Worm (Caenorhabditis elegans) whole organism, L3 larva: Measurements from ENCODE around the gene C29F9.2.

Experiments
- ZK546.5 ChIP-seq: sonication (generic microtip); optimal IDR thresholded peaks from 2 replicates; lab custom pipeline; 2017; ENCODE audit warnings: missing biosample characterization, missing genetic modification characterization
- ama-1 ChIP-seq: fragments of 150-350 bp; optimal IDR thresholded peaks from 2 replicates; lab custom pipeline; 2018
- ceh-9 ChIP-seq: sonication (generic microtip); optimal IDR thresholded peaks from 2 replicates; lab custom pipeline; 2018; ENCODE audit warnings: missing biosample characterization, missing genetic modification characterization
- daf-12 ChIP-seq: fragments of 150-350 bp; optimal IDR thresholded peaks from 2 replicates; lab custom pipeline; 2014; ENCODE audit warnings: missing biosample characterization, missing genetic modification reagents, missing genetic modification characterization
- egl-27 ChIP-seq: sonication (generic microtip); optimal IDR thresholded peaks from 4 replicates; lab custom pipeline; 2017; ENCODE audit warnings: missing biosample characterization, missing genetic modification reagents, missing genetic modification characterization
- egl-5 ChIP-seq: fragments of 150-350 bp; optimal IDR thresholded peaks from 2 replicates; lab custom pipeline; 2017; ENCODE audit warnings: missing biosample characterization, missing genetic modification reagents, missing genetic modification characterization, inconsistent platforms
- elt-1 ChIP-seq: fragments of 150-350 bp; optimal IDR thresholded peaks from 2 replicates; lab custom pipeline; 2014; ENCODE audit warnings: missing biosample characterization, missing genetic modification characterization
- elt-3 ChIP-seq, 3 experiments: fragments of 150-350 bp in 1 of 3; sonication (generic microtip) in 2 of 3; optimal IDR thresholded peaks; 2 replicates in 2 of 3; 4 replicates in 1 of 3; lab custom pipeline; 2014 to 2017; ENCODE audit warnings: missing biosample characterization in 3 of 3, missing genetic modification characterization in 3 of 3
- eor-1 ChIP-seq, 2 experiments: fragments of 150-350 bp; optimal IDR thresholded peaks; 2 replicates each; lab custom pipeline; 2014 to 2018; ENCODE audit warnings: missing biosample characterization in 2 of 2, missing genetic modification characterization in 2 of 2
- fkh-10 ChIP-seq: sonication (generic microtip); optimal IDR thresholded peaks from 2 replicates; lab custom pipeline; 2017; ENCODE audit warnings: missing biosample characterization, missing genetic modification reagents, missing genetic modification characterization
- fkh-2 ChIP-seq: fragments of 150-350 bp; optimal IDR thresholded peaks from 2 replicates; lab custom pipeline; 2014; ENCODE audit warnings: missing biosample characterization, missing genetic modification reagents, missing genetic modification characterization
- jun-1 ChIP-seq: fragments of 150-350 bp; optimal IDR thresholded peaks from 2 replicates; lab custom pipeline; 2014; ENCODE audit warnings: missing biosample characterization, missing genetic modification reagents, missing genetic modification characterization
- lin-15B ChIP-seq: fragments of 150-350 bp; optimal IDR thresholded peaks from 2 replicates; lab custom pipeline; 2014; ENCODE audit warnings: missing biosample characterization, missing genetic modification characterization
- lin-39 ChIP-seq: fragments of 150-350 bp; optimal IDR thresholded peaks from 2 replicates; lab custom pipeline; 2018; ENCODE audit warnings: missing biosample characterization, missing genetic modification reagents, missing genetic modification characterization
- lsy-12 ChIP-seq: sonication (generic microtip); optimal IDR thresholded peaks from 2 replicates; lab custom pipeline; 2016; ENCODE audit warnings: mild to moderate bottlenecking, missing genetic modification characterization, missing compliant biosample characterization
- mml-1 ChIP-seq: fragments of 150-350 bp; sonication (generic microtip); optimal IDR thresholded peaks from 3 replicates; lab custom pipeline; 2014; ENCODE audit warnings: missing biosample characterization, missing genetic modification characterization
- nfya-1 ChIP-seq: sonication (generic microtip); optimal IDR thresholded peaks from 2 replicates; lab custom pipeline; 2017; ENCODE audit warnings: missing genetic modification characterization, mild to moderate bottlenecking, missing compliant biosample characterization, antibody characterized with exemption, moderate library complexity; ENCODE audit not compliant: insufficient read depth
- nhr-12 ChIP-seq: fragments of 150-350 bp; optimal IDR thresholded peaks from 2 replicates; lab custom pipeline; 2014; ENCODE audit warnings: missing biosample characterization, missing genetic modification characterization
- nhr-23 ChIP-seq: fragments of 150-350 bp; optimal IDR thresholded peaks from 2 replicates; lab custom pipeline; 2014; ENCODE audit warnings: missing biosample characterization, missing genetic modification reagents, missing genetic modification characterization
- nhr-237 ChIP-seq: fragments of 150-350 bp; optimal IDR thresholded peaks from 2 replicates; lab custom pipeline; 2014; ENCODE audit warnings: missing biosample characterization, missing genetic modification characterization
- nhr-25 ChIP-seq: sonication (generic microtip); optimal IDR thresholded peaks from 2 replicates; lab custom pipeline; 2017; ENCODE audit warnings: missing biosample characterization, missing genetic modification characterization
- nhr-28 ChIP-seq: fragments of 150-350 bp; optimal IDR thresholded peaks from 2 replicates; lab custom pipeline; 2014; ENCODE audit warnings: missing biosample characterization, missing genetic modification characterization
- nhr-43 ChIP-seq: sonication (generic microtip); optimal IDR thresholded peaks from 2 replicates; lab custom pipeline; 2016; ENCODE audit warnings: mild to moderate bottlenecking, missing genetic modification characterization, missing compliant biosample characterization; ENCODE audit not compliant: poor library complexity, severe bottlenecking
- nhr-67 ChIP-seq: fragments of 150-350 bp; optimal IDR thresholded peaks from 2 replicates; lab custom pipeline; 2014; ENCODE audit warnings: missing biosample characterization, missing genetic modification characterization
- nhr-76 ChIP-seq: fragments of 150-350 bp; sonication (generic microtip); optimal IDR thresholded peaks from 5 replicates; lab custom pipeline; 2014; ENCODE audit warnings: missing biosample characterization, missing genetic modification characterization
- nhr-77 ChIP-seq: fragments of 150-350 bp; optimal IDR thresholded peaks from 2 replicates; lab custom pipeline; 2014; ENCODE audit warnings: missing biosample characterization, missing genetic modification characterization
- pha-4 ChIP-seq: fragments of 150-350 bp; optimal IDR thresholded peaks from 2 replicates; lab custom pipeline; 2014; ENCODE audit warnings: missing biosample characterization, missing genetic modification reagents, missing genetic modification characterization
- pqm-1 ChIP-seq: fragments of 150-350 bp; optimal IDR thresholded peaks from 2 replicates; lab custom pipeline; 2017; ENCODE audit warnings: missing biosample characterization, missing genetic modification characterization, inconsistent platforms
- sea-2 ChIP-seq: fragments of 150-350 bp; sonication (generic microtip); optimal IDR thresholded peaks from 4 replicates; lab custom pipeline; 2014; ENCODE audit warnings: missing biosample characterization, missing genetic modification reagents, missing genetic modification characterization
- skn-1 ChIP-seq: fragments of 150-350 bp; optimal IDR thresholded peaks from 2 replicates; lab custom pipeline; 2014; ENCODE audit warnings: missing biosample characterization, missing genetic modification characterization
- snpc-4 ChIP-seq: fragments of 150-350 bp; optimal IDR thresholded peaks from 2 replicates; lab custom pipeline; 2014; ENCODE audit warnings: missing biosample characterization, missing genetic modification characterization
- tbx-2 ChIP-seq: sonication (generic microtip); optimal IDR thresholded peaks from 2 replicates; lab custom pipeline; 2016; ENCODE audit warnings: mild to moderate bottlenecking, missing genetic modification characterization, missing compliant biosample characterization
- unc-39 ChIP-seq: sonication (generic microtip); optimal IDR thresholded peaks from 4 replicates; lab custom pipeline; 2017; ENCODE audit warnings: missing biosample characterization, missing genetic modification characterization
- zag-1 ChIP-seq: fragments of 150-350 bp; optimal IDR thresholded peaks from 2 replicates; lab custom pipeline; 2014; ENCODE audit warnings: missing biosample characterization, missing genetic modification characterization
- ztf-11 ChIP-seq: fragments of 150-350 bp; optimal IDR thresholded peaks from 2 replicates; lab custom pipeline; 2014; ENCODE audit warnings: missing biosample characterization, missing genetic modification characterization
- ztf-4 ChIP-seq: fragments of 150-350 bp; optimal IDR thresholded peaks from 2 replicates; lab custom pipeline; 2014; ENCODE audit warnings: missing biosample characterization, missing genetic modification characterization

C29F9.2 gene

ce11 chrIII:173501-173900 is 42.8 kb downstream of the C29F9.2 start, which contains the start of gene F40G9.19:
Gene F40G9.19, plus strand, starts transcription at chrIII:173801.
- TF ChIP-seq egl-5 (tag; lab: Kevin White, UChicago) (no peak), nhr-25 (tag; lab: Kevin White, UChicago) (no peak), fkh-10 (GFP tag; lab: Kevin White, UChicago) (no peak), elt-3 (tag; optimal IDR thresholded peaks at IDR 0.05; lab: Kevin White, UChicago) (no peak), nhr-67 (tag; lab: Kevin White, UChicago) (no peak), egl-27 (tag; lab: Kevin White, UChicago) (no peak), lsy-12 (tag; lab: Kevin White, UChicago) (no peak), ztf-4 (tag; lab: Kevin White, UChicago) (no peak), daf-12 (tag; lab: Kevin White, UChicago) (no peak), nhr-77 (no peak), snpc-4 (tag; lab: Kevin White, UChicago) (no peak), tbx-2 (tag; lab: Kevin White, UChicago) (no peak), nhr-12 (tag; lab: Kevin White, UChicago) (no peak), ZK546.5 (no peak)

- no peak for TF ChIP-seq lsy-12 (tag; lab: Kevin White, UChicago)
Measured at ce11 chrIII:175733-176132, 45.0 kb downstream of the C29F9.2 start, which contains the start of gene clec-148. Gene clec-148, minus strand, starts transcription at chrIII:175833.

ce11 chrIII:177715-178114 is 47.0 kb downstream of the C29F9.2 start, which contains the start of gene F40G9.14:
Gene F40G9.14, minus strand, starts transcription at chrIII:177815.
- no peak for TF ChIP-seq nhr-23 (tag; lab: Kevin White, UChicago)

ce11 chrIII:178126-178525 is 47.4 kb downstream of the C29F9.2 start:
- TF ChIP-seq nhr-28 (no peak), ama-1 (lab: Kevin White, UChicago) (no peak), nhr-12 (tag; lab: Kevin White, UChicago) (no peak), pqm-1 (tag; lab: Kevin White, UChicago) (no peak), nhr-77 (no peak)

ce11 chrIII:179123-179592 is 48.4 kb downstream of the C29F9.2 start, which contains the start of gene F40G9.6:
Gene F40G9.6, plus strand, starts transcription at chrIII:179542.
- no peak for TF ChIP-seq lin-39 (tag; lab: Kevin White, UChicago)
- no peak for TF ChIP-seq nfya-1 (tag; lab: Kevin White, UChicago)
- TF ChIP-seq pha-4 = no peak
- TF ChIP-seq nhr-77 = no peak
- TF ChIP-seq snpc-4 (tag; lab: Kevin White, UChicago) = no peak
- no peak for TF ChIP-seq nhr-67 (tag; lab: Kevin White, UChicago)
- no peak for TF ChIP-seq nhr-237 (tag; lab: Kevin White, UChicago)
- no peak for TF ChIP-seq zag-1 (tag; lab: Kevin White, UChicago)
- TF ChIP-seq egl-27 (tag; lab: Kevin White, UChicago) = no peak
- no peak for TF ChIP-seq mml-1 (tag; lab: Kevin White, UChicago)
- no peak for TF ChIP-seq ztf-4 (tag; lab: Kevin White, UChicago)
- no peak for TF ChIP-seq ceh-9 (tag; lab: Kevin White, UChicago)
- TF ChIP-seq sea-2 = no peak

ce11 chrIII:180963-181362 is 50.2 kb downstream of the C29F9.2 start, which contains the start of gene F40G9.5:
Gene F40G9.5, plus strand, starts transcription at chrIII:181263.
- no peak for TF ChIP-seq pha-4
- TF ChIP-seq ztf-4 (tag; lab: Kevin White, UChicago) = no peak
- TF ChIP-seq nhr-43 (tag; lab: Kevin White, UChicago) = no peak
- TF ChIP-seq elt-1 (tag; lab: Kevin White, UChicago) = no peak
- no peak for TF ChIP-seq unc-39 (tag; lab: Kevin White, UChicago)
- no peak for TF ChIP-seq ztf-11 (tag; lab: Kevin White, UChicago)
- TF ChIP-seq eor-1 (tag; optimal IDR thresholded peaks at IDR 0.05; lab: Kevin White, UChicago) = no peak
- TF ChIP-seq nfya-1 (tag; lab: Kevin White, UChicago) = no peak
- no peak for TF ChIP-seq nhr-23 (tag; lab: Kevin White, UChicago)
- TF ChIP-seq ZK546.5 = no peak
- no peak for TF ChIP-seq skn-1 (tag; lab: Kevin White, UChicago)
- TF ChIP-seq sea-2 = no peak
- no peak for TF ChIP-seq fkh-2
- TF ChIP-seq nhr-25 (tag; lab: Kevin White, UChicago) = no peak
- TF ChIP-seq jun-1 = no peak
- TF ChIP-seq lin-15B (tag; lab: Kevin White, UChicago) = no peak
- TF ChIP-seq zag-1 (tag; lab: Kevin White, UChicago) = no peak
- TF ChIP-seq nhr-76 (tag; lab: Kevin White, UChicago) = no peak
